Worm (Caenorhabditis elegans): ENCODE data around the gene zipt-2.3.

Gene zipt-2.3

ce11 chrII:13677927-13678326 lies 37.8 kb downstream of the zipt-2.3 start:
- TF ChIP-seq nhr-237 (tag; optimal IDR thresholded peaks at IDR 0.05) = no peak
- TF ChIP-seq R02D3.7 (tag; optimal IDR thresholded peaks at IDR 0.05) = no peak
- no peak for TF ChIP-seq nhr-10 (tag; optimal IDR thresholded peaks at IDR 0.05)
- TF ChIP-seq zag-1 (tag; optimal IDR thresholded peaks at IDR 0.05) = no peak
- TF ChIP-seq nhr-129 (tag; optimal IDR thresholded peaks at IDR 0.05) = no peak
- no peak for TF ChIP-seq nhr-23 (tag; optimal IDR thresholded peaks at IDR 0.05)
- no peak for TF ChIP-seq ama-1 (optimal IDR thresholded peaks at IDR 0.05)
- no peak for TF ChIP-seq peb-1 (tag; optimal IDR thresholded peaks at IDR 0.05)
- no peak for TF ChIP-seq lsy-2 (tag; optimal IDR thresholded peaks at IDR 0.05)
- TF ChIP-seq ceh-16 (tag; optimal IDR thresholded peaks at IDR 0.05) = no peak
- TF ChIP-seq lin-11 (tag; optimal IDR thresholded peaks at IDR 0.05) = no peak

ce11 chrII:13675212-13675611 lies 40.5 kb downstream of the zipt-2.3 start:
- TF ChIP-seq nhr-237 (tag; optimal IDR thresholded peaks at IDR 0.05) (no peak), sma-9 (GFP tag; optimal IDR thresholded peaks at IDR 0.05) (peak; percentile 22), sma-9 (tag; optimal IDR thresholded peaks at IDR 0.05) (no peak), mab-5 (tag; optimal IDR thresholded peaks at IDR 0.05) (peak; percentile 52), egl-27 (tag; optimal IDR thresholded peaks at IDR 0.05) (no peak), nhr-21 (tag; optimal IDR thresholded peaks at IDR 0.05) (peak; percentile 44)

ce11 chrII:13673605-13674193 lies 42.0 kb downstream of the zipt-2.3 start:
- peak; percentile 60 for TF ChIP-seq sma-9 (GFP tag; optimal IDR thresholded peaks at IDR 0.05)
- TF ChIP-seq sma-9 (tag; optimal IDR thresholded peaks at IDR 0.05) = no peak
- TF ChIP-seq skn-1 (tag; optimal IDR thresholded peaks at IDR 0.05) = no peak
- TF ChIP-seq nhr-12 (tag; optimal IDR thresholded peaks at IDR 0.05) = no peak
- peak; percentile 92 for TF ChIP-seq blmp-1 (tag; optimal IDR thresholded peaks at IDR 0.05; ENCODE audit: insufficient read depth)
- TF ChIP-seq mbf-1 (tag; optimal IDR thresholded peaks at IDR 0.05) = no peak
- no peak for TF ChIP-seq aly-2 (tag; optimal IDR thresholded peaks at IDR 0.05)
- TF ChIP-seq lin-13 (GFP tag; optimal IDR thresholded peaks at IDR 0.05) = no peak
- TF ChIP-seq zag-1 (tag; optimal IDR thresholded peaks at IDR 0.05) = no peak
- peak; percentile 14 for TF ChIP-seq nhr-21 (tag; optimal IDR thresholded peaks at IDR 0.05)
- no peak for TF ChIP-seq unc-39 (tag; optimal IDR thresholded peaks at IDR 0.05)
- no peak for TF ChIP-seq nhr-6 (tag; optimal IDR thresholded peaks at IDR 0.05)
- TF ChIP-seq ceh-16 (tag; optimal IDR thresholded peaks at IDR 0.05) = no peak
- TF ChIP-seq nhr-129 (tag; optimal IDR thresholded peaks at IDR 0.05) = peak; percentile 5
- no peak for TF ChIP-seq snpc-4 (tag; optimal IDR thresholded peaks at IDR 0.05)
- TF ChIP-seq crh-2 (tag; optimal IDR thresholded peaks at IDR 0.05) = peak; percentile 17
- no peak for TF ChIP-seq R02D3.7 (tag; optimal IDR thresholded peaks at IDR 0.05)
- peak in 1 of 2 experiments; percentile 36 for TF ChIP-seq mdl-1 (tag; optimal IDR thresholded peaks at IDR 0.05)
- peak; percentile 2 for TF ChIP-seq fos-1 (tag; optimal IDR thresholded peaks at IDR 0.05)
- no peak for TF ChIP-seq lin-39 (tag; optimal IDR thresholded peaks at IDR 0.05)
- TF ChIP-seq ceh-82 (tag; optimal IDR thresholded peaks at IDR 0.05) = no peak
- TF ChIP-seq sem-4 (tag; optimal IDR thresholded peaks at IDR 0.05) = no peak
- TF ChIP-seq elt-1 (tag; optimal IDR thresholded peaks at IDR 0.05) = no peak
- TF ChIP-seq lsy-2 (tag; optimal IDR thresholded peaks at IDR 0.05) = no peak
- TF ChIP-seq F13H6.1 (tag; optimal IDR thresholded peaks at IDR 0.05) = no peak
- no peak for TF ChIP-seq ama-1 (optimal IDR thresholded peaks at IDR 0.05)
- TF ChIP-seq ztf-1 (GFP tag; conservative IDR thresholded peaks at IDR 0.05) = no peak
- no peak for TF ChIP-seq elt-3 (tag; optimal IDR thresholded peaks at IDR 0.05)
- no peak for TF ChIP-seq sma-3 (GFP tag; optimal IDR thresholded peaks at IDR 0.05)
- no peak for TF ChIP-seq egl-27 (tag; optimal IDR thresholded peaks at IDR 0.05)
- no peak for TF ChIP-seq unc-62 (GFP tag; optimal IDR thresholded peaks at IDR 0.05)
- TF ChIP-seq ztf-4 (tag; optimal IDR thresholded peaks at IDR 0.05) = no peak
- TF ChIP-seq nhr-25 (tag; optimal IDR thresholded peaks at IDR 0.05) = peak; percentile 23

ce11 chrII:13672057-13672456 lies 43.6 kb downstream of the zipt-2.3 start:
- TF ChIP-seq blmp-1 (tag; optimal IDR thresholded peaks at IDR 0.05; ENCODE audit: insufficient read depth) (no peak), crh-2 (tag; optimal IDR thresholded peaks at IDR 0.05) (peak; percentile 32), sma-3 (GFP tag; optimal IDR thresholded peaks at IDR 0.05) (peak; percentile 21), ama-1 (optimal IDR thresholded peaks at IDR 0.05) (no peak), zag-1 (tag; optimal IDR thresholded peaks at IDR 0.05) (no peak), nhr-237 (tag; optimal IDR thresholded peaks at IDR 0.05) (no peak), aly-2 (tag; optimal IDR thresholded peaks at IDR 0.05) (no peak), sma-9 (GFP tag; optimal IDR thresholded peaks at IDR 0.05) (peak; percentile 51), sma-9 (tag; optimal IDR thresholded peaks at IDR 0.05) (no peak)

Data from whole organism, L2 larva.